Worm (Caenorhabditis elegans): Measurements from ENCODE around the gene frpr-7.

- TF ChIP-seq mep-1 (tag; optimal IDR thresholded peaks at IDR 0.05) (no peak), hlh-17 (GFP tag; optimal IDR thresholded peaks at IDR 0.05; ENCODE audit: borderline replicate concordance) (no peak), unc-62 (GFP tag; optimal IDR thresholded peaks at IDR 0.05) (no peak), fos-1 (tag; optimal IDR thresholded peaks at IDR 0.05) (no peak), lin-35 (GFP tag; optimal IDR thresholded peaks at IDR 0.05) (no peak), egl-27 (tag; optimal IDR thresholded peaks at IDR 0.05) (no peak), nhr-28 (tag; optimal IDR thresholded peaks at IDR 0.05) (no peak), jun-1 (tag; optimal IDR thresholded peaks at IDR 0.05) (no peak)
Observed at ce11 chrX:17625245-17625644, 45.6 kb upstream of the frpr-7 start.
